Worm (Caenorhabditis elegans) whole organism, L4 larva: ENCODE data around the gene aars-1.

Source experiments
- D1046.2 ChIP-seq: fragments of 200-800 bp; sonication (Bioruptor generic); IDR thresholded peaks from 2 replicates; pipeline ENCODE4 v1.3.6; 2022; ENCODE audit warnings: missing genetic modification characterization, missing compliant biosample characterization
- F44E2.7 ChIP-seq: fragments of 200-800 bp; sonication (Bioruptor generic); IDR thresholded peaks from 2 replicates; pipeline ENCODE4 v2.1.2; 2022; ENCODE audit warnings: missing genetic modification characterization, missing compliant biosample characterization
- T20F7.1 ChIP-seq: fragments of 200-800 bp; sonication (Bioruptor generic); optimal IDR thresholded peaks from 2 replicates; lab custom pipeline; 2018; ENCODE audit warnings: mild to moderate bottlenecking, missing genetic modification characterization, missing compliant biosample characterization
- Y48G9A.11 ChIP-seq: fragments of 200-800 bp; sonication (Bioruptor generic); IDR thresholded peaks from 2 replicates; pipeline ENCODE4 v1.3.6; 2022; ENCODE audit warnings: missing genetic modification reagents, missing genetic modification characterization, missing compliant biosample characterization
- ZK337.2 ChIP-seq: fragments of 200-800 bp; sonication (Bioruptor generic); IDR thresholded peaks from 2 replicates; pipeline ENCODE4 v1.3.6; 2022; ENCODE audit warnings: missing genetic modification reagents, missing genetic modification characterization, missing compliant biosample characterization
- ama-1 ChIP-seq: fragments of 150-350 bp; optimal IDR thresholded peaks from 2 replicates; lab custom pipeline; 2014; ENCODE audit warnings: inconsistent platforms, mixed read lengths
- arid-1 ChIP-seq: fragments of 200-800 bp; sonication (Bioruptor generic); conservative IDR thresholded peaks from 2 replicates; pipeline ENCODE4 v1.3.6; 2022; ENCODE audit warnings: missing genetic modification reagents, missing genetic modification characterization, missing compliant biosample characterization
- attf-4 ChIP-seq: sonication (generic microtip); optimal IDR thresholded peaks from 3 replicates; lab custom pipeline; 2017; ENCODE audit warnings: missing biosample characterization, missing genetic modification characterization
- ceh-44 ChIP-seq: fragments of 200-800 bp; sonication (Bioruptor generic); IDR thresholded peaks from 2 replicates; pipeline ENCODE4 v1.3.6; 2022; ENCODE audit warnings: missing genetic modification reagents, missing genetic modification characterization, missing compliant biosample characterization
- cey-2 ChIP-seq: sonication (generic microtip); optimal IDR thresholded peaks from 3 replicates; lab custom pipeline; 2017; ENCODE audit warnings: missing genetic modification characterization, mild to moderate bottlenecking, missing compliant biosample characterization, antibody characterized with exemption, borderline replicate concordance; ENCODE audit not compliant: insufficient read depth
- daf-16 ChIP-seq, 3 experiments: sonication (generic microtip); optimal IDR thresholded peaks; 2 replicates each; lab custom pipeline; 2016 to 2017; ENCODE audit warnings: missing genetic modification characterization in 3 of 3, missing genetic modification reagents in 3 of 3, mild to moderate bottlenecking in 2 of 3, missing compliant biosample characterization in 2 of 3, missing biosample characterization in 1 of 3, moderate library complexity in 1 of 3
- dmd-6 ChIP-seq: fragments of 200-800 bp; sonication (Bioruptor generic); IDR thresholded peaks from 2 replicates; pipeline ENCODE4 v1.3.6; 2022; ENCODE audit warnings: missing genetic modification reagents, missing genetic modification characterization, missing compliant biosample characterization
- dmd-9 ChIP-seq: fragments of 200-800 bp; sonication (Bioruptor generic); IDR thresholded peaks from 2 replicates; pipeline ENCODE4 v1.3.6; 2022; ENCODE audit warnings: missing genetic modification reagents, missing genetic modification characterization, missing compliant biosample characterization
- dve-1 ChIP-seq: sonication (generic microtip); optimal IDR thresholded peaks from 2 replicates; lab custom pipeline; 2017; ENCODE audit warnings: antibody characterized with exemption, mild to moderate bottlenecking, missing genetic modification characterization, missing compliant biosample characterization; ENCODE audit not compliant: insufficient read depth
- hif-1 ChIP-seq, 2 experiments: sonication (generic microtip); optimal IDR thresholded peaks; 2 replicates each; lab custom pipeline; 2016 to 2017; ENCODE audit warnings: missing compliant biosample characterization in 2 of 2, missing genetic modification characterization in 2 of 2, missing genetic modification reagents in 2 of 2, missing genotype in 2 of 2, mild to moderate bottlenecking in 1 of 2
- hlh-11 ChIP-seq: fragments of 200-800 bp; sonication (Bioruptor generic); optimal IDR thresholded peaks from 2 replicates; lab custom pipeline; 2018; ENCODE audit warnings: mild to moderate bottlenecking, missing genetic modification characterization, missing compliant biosample characterization
- hlh-30 ChIP-seq: sonication (generic microtip); optimal IDR thresholded peaks from 2 replicates; lab custom pipeline; 2017; ENCODE audit warnings: antibody characterized with exemption, mild to moderate bottlenecking, missing genetic modification characterization, missing compliant biosample characterization; ENCODE audit not compliant: insufficient read depth
- jun-1 ChIP-seq: fragments of 150-350 bp; optimal IDR thresholded peaks from 2 replicates; lab custom pipeline; 2014; ENCODE audit warnings: missing biosample characterization, missing genetic modification reagents, missing genetic modification characterization
- lin-39 ChIP-seq: fragments of 150-350 bp; optimal IDR thresholded peaks from 2 replicates; lab custom pipeline; 2014; ENCODE audit warnings: missing biosample characterization, missing genetic modification reagents, missing genetic modification characterization
- lir-3 ChIP-seq: sonication (generic microtip); optimal IDR thresholded peaks from 2 replicates; lab custom pipeline; 2016; ENCODE audit warnings: mild to moderate bottlenecking, missing genetic modification characterization, missing compliant biosample characterization
- mdl-1 ChIP-seq, 2 experiments: fragments of 150-350 bp in 1 of 2; sonication (generic microtip) in 1 of 2; optimal IDR thresholded peaks; 2 replicates each; lab custom pipeline; 2014 to 2017; ENCODE audit warnings: missing biosample characterization in 2 of 2, missing genetic modification characterization in 2 of 2
- mep-1 ChIP-seq: fragments of 150-350 bp; sonication (generic microtip); optimal IDR thresholded peaks from 3 replicates; lab custom pipeline; 2014; ENCODE audit warnings: missing biosample characterization, missing genetic modification characterization
- mes-2 ChIP-seq: sonication (generic microtip); optimal IDR thresholded peaks from 2 replicates; lab custom pipeline; 2016; ENCODE audit warnings: missing genotype, mild to moderate bottlenecking, missing genetic modification characterization, missing compliant biosample characterization; ENCODE audit not compliant: poor library complexity, severe bottlenecking
- mxl-3 ChIP-seq: fragments of 200-800 bp; sonication (Bioruptor generic); optimal IDR thresholded peaks from 2 replicates; lab custom pipeline; 2018; ENCODE audit warnings: mild to moderate bottlenecking, missing genetic modification characterization, missing compliant biosample characterization
- nhr-10 ChIP-seq: fragments of 150-350 bp; optimal IDR thresholded peaks from 2 replicates; lab custom pipeline; 2014; ENCODE audit warnings: missing biosample characterization, missing genetic modification characterization
- nhr-102 ChIP-seq: sonication (generic microtip); optimal IDR thresholded peaks from 2 replicates; lab custom pipeline; 2016; ENCODE audit warnings: mild to moderate bottlenecking, missing genetic modification characterization, moderate library complexity, missing compliant biosample characterization
- nhr-28 ChIP-seq: fragments of 150-350 bp; optimal IDR thresholded peaks from 2 replicates; lab custom pipeline; 2014; ENCODE audit warnings: missing biosample characterization, missing genetic modification characterization
- nhr-41 ChIP-seq: fragments of 200-800 bp; sonication (Bioruptor generic); IDR thresholded peaks from 2 replicates; pipeline ENCODE4 v1.3.6; 2022; ENCODE audit warnings: missing genetic modification reagents, missing genetic modification characterization, missing compliant biosample characterization
- nhr-42 ChIP-seq: fragments of 200-800 bp; sonication (Bioruptor generic); IDR thresholded peaks from 2 replicates; pipeline ENCODE4 v1.3.6; 2022; ENCODE audit warnings: missing genetic modification characterization, missing compliant biosample characterization
- nhr-6 ChIP-seq: fragments of 150-350 bp; optimal IDR thresholded peaks from 2 replicates; lab custom pipeline; 2014; ENCODE audit warnings: missing biosample characterization, missing genetic modification characterization
- nhr-77 ChIP-seq: fragments of 150-350 bp; optimal IDR thresholded peaks from 2 replicates; lab custom pipeline; 2014; ENCODE audit warnings: missing biosample characterization, missing genetic modification characterization
- pqm-1 ChIP-seq: sonication (generic microtip); optimal IDR thresholded peaks from 2 replicates; lab custom pipeline; 2017; ENCODE audit warnings: missing biosample characterization, missing genetic modification characterization
- saeg-2 ChIP-seq: fragments of 200-800 bp; sonication (Bioruptor generic); IDR thresholded peaks from 2 replicates; pipeline ENCODE4 v1.3.6; 2022; ENCODE audit warnings: missing genetic modification reagents, missing genetic modification characterization, missing compliant biosample characterization
- spr-1 ChIP-seq: sonication (generic microtip); optimal IDR thresholded peaks from 2 replicates; lab custom pipeline; 2016; ENCODE audit warnings: mild to moderate bottlenecking, missing genetic modification characterization, missing compliant biosample characterization
- zip-11 ChIP-seq: fragments of 200-800 bp; sonication (Bioruptor generic); IDR thresholded peaks from 2 replicates; pipeline ENCODE4 v1.3.6; 2022; ENCODE audit warnings: missing genetic modification characterization, missing compliant biosample characterization
- ztf-11 ChIP-seq: fragments of 150-350 bp; optimal IDR thresholded peaks from 2 replicates; lab custom pipeline; 2014; ENCODE audit warnings: missing biosample characterization, missing genetic modification characterization

Gene aars-1

DNA sequence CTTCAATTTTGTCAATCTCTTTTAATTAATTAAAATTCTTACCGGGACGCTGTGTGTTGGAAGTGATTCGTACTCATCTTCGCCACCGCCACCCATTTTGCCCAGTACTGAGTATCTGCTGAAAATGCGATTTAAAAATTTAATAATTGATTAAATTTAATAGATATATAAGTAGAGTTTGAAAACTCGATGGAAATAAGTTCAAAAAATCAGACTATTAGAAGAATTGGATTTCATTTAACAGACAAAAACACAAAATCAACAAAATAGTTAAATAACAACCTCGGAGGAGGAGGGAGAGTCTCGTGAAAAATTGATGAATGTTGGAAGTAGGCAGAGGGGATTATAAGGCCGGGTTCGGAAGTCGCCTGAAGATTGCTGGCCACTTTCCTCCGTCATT lies 7.6 kb upstream of the aars-1 start, which contains the start of gene mfn-1:
Gene mfn-1 (minus strand): TSS at position 101 of the 400 bp plus-strand sequence.
- TF ChIP-seq ZK337.2 (GFP tag; lab: Robert Waterston, UW) (no peak), zip-11 (no peak), nhr-28 (tag; lab: Kevin White, UChicago) (no peak), hlh-11 (tag; lab: Kevin White, UChicago) (no peak), Y48G9A.11 (no peak), spr-1 (tag; lab: Kevin White, UChicago) (no peak), mxl-3 (GFP tag; lab: Kevin White, UChicago) (no peak), nhr-10 (tag; lab: Kevin White, UChicago) (no peak), nhr-42 (GFP tag; lab: Robert Waterston, UW) (no peak)

- TF ChIP-seq nhr-28 (tag; lab: Kevin White, UChicago) = peak; percentile 98
- no peak for TF ChIP-seq attf-4
- peak; percentile 62 for TF ChIP-seq mep-1 (tag; lab: Kevin White, UChicago)
- no peak for TF ChIP-seq nhr-41 (GFP tag; lab: Robert Waterston, UW)
- peak; percentile 28 for TF ChIP-seq ama-1 (lab: Kevin White, UChicago)
- TF ChIP-seq hif-1 (tag; optimal IDR thresholded peaks at IDR 0.05; lab: Kevin White, UChicago) = peak in 1 of 2 experiments; percentile 49
- TF ChIP-seq T20F7.1 (GFP tag; lab: Kevin White, UChicago) = peak; percentile 26
- TF ChIP-seq hlh-11 (tag; lab: Kevin White, UChicago) = peak; percentile 53
- TF ChIP-seq hlh-30 (tag; lab: Kevin White, UChicago) = peak; percentile 13
- no peak for TF ChIP-seq dmd-9 (GFP tag; lab: Robert Waterston, UW)
- no peak for TF ChIP-seq lir-3
- peak; percentile 2 for TF ChIP-seq nhr-77 (tag; lab: Kevin White, UChicago)
- TF ChIP-seq mes-2 = peak; percentile 11
- peak in 1 of 2 experiments; percentile 12 for TF ChIP-seq mdl-1 (tag; optimal IDR thresholded peaks at IDR 0.05; lab: Kevin White, UChicago)
- TF ChIP-seq daf-16 (GFP tag; optimal IDR thresholded peaks at IDR 0.05; lab: Kevin White, UChicago) = no peak
- peak; percentile 28 for TF ChIP-seq daf-16 (tag; optimal IDR thresholded peaks at IDR 0.05; lab: Kevin White, UChicago)
- TF ChIP-seq cey-2 = no peak
- TF ChIP-seq dmd-6 (GFP tag; lab: Robert Waterston, UW) = peak; percentile 33; the same call in 1 of the 2 replicates
- TF ChIP-seq D1046.2 (GFP tag; lab: Robert Waterston, UW) = no peak
- TF ChIP-seq ztf-11 (tag; lab: Kevin White, UChicago) = no peak
- TF ChIP-seq mxl-3 (GFP tag; lab: Kevin White, UChicago) = peak; percentile 49
- peak; percentile 45 for TF ChIP-seq pqm-1
- peak; percentile 7 for TF ChIP-seq dve-1 (tag; lab: Kevin White, UChicago)
Measured at ce11 chrII:11469574-11470108, 5.3 kb upstream of the aars-1 start, which contains the start of gene cisd-1. Gene cisd-1 (minus strand): TSS chrII:11469624.

- TF ChIP-seq nhr-102 (tag; lab: Kevin White, UChicago) (no peak), nhr-6 (tag; lab: Kevin White, UChicago) (no peak), ceh-44 (no peak), nhr-10 (tag; lab: Kevin White, UChicago) (no peak), jun-1 (tag; lab: Kevin White, UChicago) (no peak), arid-1 (no peak), F44E2.7 (no peak), lin-39 (tag; lab: Kevin White, UChicago) (no peak), saeg-2 (GFP tag; lab: Robert Waterston, UW) (no peak), nhr-28 (tag; lab: Kevin White, UChicago) (no peak), mep-1 (tag; lab: Kevin White, UChicago) (no peak)
Measured at ce11 chrII:11467541-11467940, 3.2 kb upstream of the aars-1 start, which contains the start of gene klp-17. Gene klp-17 (minus strand): TSS chrII:11467641.
